Worm (Caenorhabditis elegans) whole organism, L2 larva: ENCODE results near the gene Y17G7B.12.
A peak's percentile ranks its signal among the peaks of the same experiment; 100 is the strongest.

ENCODE experiments used
- C34F6.9 ChIP-seq: fragments of 150-350 bp; optimal IDR thresholded peaks from 2 replicates; lab custom pipeline; 2014; ENCODE audit warnings: missing biosample characterization, missing genetic modification characterization
- F13H6.1 ChIP-seq: sonication (generic microtip); optimal IDR thresholded peaks from 2 replicates; lab custom pipeline; 2016; ENCODE audit warnings: missing genetic modification characterization, missing compliant biosample characterization
- Y55F3AM.14 ChIP-seq: fragments of 200-800 bp; sonication (Bioruptor generic); optimal IDR thresholded peaks from 2 replicates; lab custom pipeline; 2018; ENCODE audit warnings: mild to moderate bottlenecking, missing genetic modification characterization, missing compliant biosample characterization
- alr-1 ChIP-seq: fragments of 150-350 bp; optimal IDR thresholded peaks from 2 replicates; lab custom pipeline; 2014; ENCODE audit warnings: missing biosample characterization, missing genetic modification characterization
- aly-2 ChIP-seq: fragments of 150-350 bp; optimal IDR thresholded peaks from 2 replicates; lab custom pipeline; 2014; ENCODE audit warnings: missing biosample characterization, missing genetic modification characterization
- ama-1 ChIP-seq: fragments of 150-350 bp; optimal IDR thresholded peaks from 2 replicates; lab custom pipeline; 2018; ENCODE audit warnings: inconsistent platforms
- ceh-16 ChIP-seq: fragments of 150-350 bp; optimal IDR thresholded peaks from 2 replicates; lab custom pipeline; 2014; ENCODE audit warnings: missing biosample characterization, missing genetic modification characterization
- ceh-82 ChIP-seq: fragments of 150-350 bp; optimal IDR thresholded peaks from 2 replicates; lab custom pipeline; 2014; ENCODE audit warnings: missing biosample characterization, missing genetic modification characterization
- crh-2 ChIP-seq: sonication (generic microtip); optimal IDR thresholded peaks from 2 replicates; lab custom pipeline; 2017; ENCODE audit warnings: missing biosample characterization, missing genetic modification characterization
- dmd-4 ChIP-seq: sonication (generic microtip); optimal IDR thresholded peaks from 2 replicates; lab custom pipeline; 2017; ENCODE audit warnings: missing biosample characterization, missing genetic modification characterization
- egl-27 ChIP-seq: sonication (generic microtip); optimal IDR thresholded peaks from 3 replicates; lab custom pipeline; 2017; ENCODE audit warnings: missing biosample characterization, missing genetic modification reagents, missing genetic modification characterization
- elt-1 ChIP-seq: fragments of 150-350 bp; optimal IDR thresholded peaks from 2 replicates; lab custom pipeline; 2014; ENCODE audit warnings: missing biosample characterization, missing genetic modification characterization
- elt-3 ChIP-seq: sonication (generic microtip); optimal IDR thresholded peaks from 2 replicates; lab custom pipeline; 2017; ENCODE audit warnings: missing biosample characterization, missing genetic modification characterization
- fos-1 ChIP-seq: fragments of 150-350 bp; optimal IDR thresholded peaks from 2 replicates; lab custom pipeline; 2014; ENCODE audit warnings: missing biosample characterization, missing genetic modification characterization
- gmeb-1 ChIP-seq: fragments of 150-350 bp; optimal IDR thresholded peaks from 2 replicates; lab custom pipeline; 2014; ENCODE audit warnings: missing biosample characterization, missing genetic modification characterization
- lin-13 ChIP-seq: fragments of 150-350 bp; optimal IDR thresholded peaks from 2 replicates; lab custom pipeline; 2014; ENCODE audit warnings: missing biosample characterization, missing genetic modification reagents, missing genetic modification characterization
- lin-39 ChIP-seq: fragments of 150-350 bp; optimal IDR thresholded peaks from 2 replicates; lab custom pipeline; 2014; ENCODE audit warnings: missing biosample characterization, missing genetic modification reagents, missing genetic modification characterization
- lsy-2 ChIP-seq, 2 experiments: fragments of 150-350 bp in 1 of 2; sonication (generic microtip) in 1 of 2; optimal IDR thresholded peaks; 2 replicates each; lab custom pipeline; 2014 to 2017; ENCODE audit warnings: missing biosample characterization in 2 of 2, missing genetic modification characterization in 2 of 2
- mab-5 ChIP-seq: fragments of 150-350 bp; optimal IDR thresholded peaks from 2 replicates; lab custom pipeline; 2014; ENCODE audit warnings: missing biosample characterization, missing genetic modification characterization
- mbf-1 ChIP-seq: sonication (generic microtip); optimal IDR thresholded peaks from 2 replicates; lab custom pipeline; 2017; ENCODE audit warnings: missing biosample characterization, missing genetic modification characterization
- nhr-10 ChIP-seq: sonication (generic microtip); optimal IDR thresholded peaks from 2 replicates; lab custom pipeline; 2017; ENCODE audit warnings: missing biosample characterization, missing genetic modification characterization
- nhr-11 ChIP-seq: fragments of 150-350 bp; optimal IDR thresholded peaks from 2 replicates; lab custom pipeline; 2014; ENCODE audit warnings: missing biosample characterization, missing genetic modification characterization
- nhr-12 ChIP-seq: fragments of 150-350 bp; optimal IDR thresholded peaks from 2 replicates; lab custom pipeline; 2014; ENCODE audit warnings: missing biosample characterization, missing genetic modification characterization
- nhr-129 ChIP-seq: fragments of 150-350 bp; optimal IDR thresholded peaks from 2 replicates; lab custom pipeline; 2014; ENCODE audit warnings: missing biosample characterization, missing genetic modification characterization
- nhr-21 ChIP-seq: fragments of 150-350 bp; optimal IDR thresholded peaks from 2 replicates; lab custom pipeline; 2014; ENCODE audit warnings: missing biosample characterization, missing genetic modification characterization
- nhr-23 ChIP-seq: fragments of 150-350 bp; optimal IDR thresholded peaks from 2 replicates; lab custom pipeline; 2014; ENCODE audit warnings: missing biosample characterization, missing genetic modification reagents, missing genetic modification characterization
- nhr-25 ChIP-seq: fragments of 150-350 bp; sonication (generic microtip); optimal IDR thresholded peaks from 3 replicates; lab custom pipeline; 2014; ENCODE audit warnings: missing biosample characterization, missing genetic modification characterization
- peb-1 ChIP-seq: fragments of 150-350 bp; optimal IDR thresholded peaks from 2 replicates; lab custom pipeline; 2014; ENCODE audit warnings: missing biosample characterization, missing genetic modification characterization
- sem-4 ChIP-seq: fragments of 150-350 bp; optimal IDR thresholded peaks from 2 replicates; lab custom pipeline; 2014; ENCODE audit warnings: missing biosample characterization, missing genetic modification reagents, missing genetic modification characterization
- skn-1 ChIP-seq: sonication (generic microtip); optimal IDR thresholded peaks from 2 replicates; lab custom pipeline; 2017; ENCODE audit warnings: missing biosample characterization, missing genetic modification characterization
- sma-3 ChIP-seq: sonication (generic microtip); optimal IDR thresholded peaks from 2 replicates; lab custom pipeline; 2016; ENCODE audit warnings: missing genetic modification reagents, missing genetic modification characterization, missing compliant biosample characterization
- sma-9 ChIP-seq, 2 experiments: fragments of 150-350 bp in 1 of 2; sonication (generic microtip) in 1 of 2; optimal IDR thresholded peaks; 2 replicates each; lab custom pipeline; 2014 to 2016; ENCODE audit warnings: missing genetic modification characterization in 2 of 2, mild to moderate bottlenecking in 1 of 2, missing biosample characterization in 1 of 2, missing compliant biosample characterization in 1 of 2, missing genetic modification reagents in 1 of 2, moderate library complexity in 1 of 2
- snpc-4 ChIP-seq: fragments of 150-350 bp; optimal IDR thresholded peaks from 2 replicates; lab custom pipeline; 2014; ENCODE audit warnings: missing biosample characterization, missing genetic modification characterization
- unc-39 ChIP-seq: fragments of 150-350 bp; optimal IDR thresholded peaks from 2 replicates; lab custom pipeline; 2014; ENCODE audit warnings: missing biosample characterization, missing genetic modification characterization
- unc-55 ChIP-seq: fragments of 150-350 bp; sonication (generic microtip); optimal IDR thresholded peaks from 3 replicates; lab custom pipeline; 2014; ENCODE audit warnings: missing biosample characterization, missing genetic modification reagents, missing genetic modification characterization
- ztf-1 ChIP-seq: fragments of 200-800 bp; sonication (Bioruptor generic); conservative IDR thresholded peaks from 2 replicates; pipeline ENCODE4 v1.3.6; 2022; ENCODE audit warnings: missing genetic modification characterization, missing compliant biosample characterization
- ztf-11 ChIP-seq: sonication (generic microtip); optimal IDR thresholded peaks from 2 replicates; lab custom pipeline; 2017; ENCODE audit warnings: missing biosample characterization, missing genetic modification characterization
- ztf-4 ChIP-seq: fragments of 150-350 bp; optimal IDR thresholded peaks from 2 replicates; lab custom pipeline; 2014; ENCODE audit warnings: missing biosample characterization, missing genetic modification characterization

The Y17G7B.12 gene

DNA sequence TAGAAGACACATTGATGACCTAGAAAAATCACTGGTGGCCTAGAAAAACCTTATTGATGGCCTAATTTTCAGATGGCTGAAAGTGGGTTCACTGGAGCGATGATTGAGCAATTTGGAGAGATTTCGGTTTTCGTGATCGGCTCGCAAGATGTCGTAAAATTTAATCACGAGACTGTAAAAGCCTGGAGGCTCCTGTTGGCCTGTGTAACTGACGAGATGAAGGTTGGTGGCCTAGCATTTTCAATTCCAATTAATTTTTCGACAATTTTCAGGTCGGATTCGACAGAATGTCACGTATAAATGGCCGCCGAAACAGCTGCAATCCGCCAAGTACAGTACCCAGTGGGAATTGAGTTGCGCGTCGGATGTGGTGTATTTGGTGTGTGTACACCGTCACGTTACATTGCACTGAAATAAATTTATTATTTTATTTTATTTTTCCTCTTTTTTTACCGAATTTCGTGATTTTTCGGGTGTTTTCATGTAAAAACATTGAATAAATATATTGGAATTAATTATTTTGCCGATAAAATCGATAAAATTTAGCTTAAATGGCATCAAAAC lies at the start of gene Y17G7B.12:
TSS of gene Y17G7B.12 (plus strand) at position 547 of the 564 bp plus-strand sequence.
- TF ChIP-seq unc-39: no peak
- peak; percentile 38 to 80 for TF ChIP-seq lsy-2 (tag; optimal IDR thresholded peaks at IDR 0.05; lab: Kevin White, UChicago)
- no peak for TF ChIP-seq ceh-16 (tag; lab: Kevin White, UChicago)
- TF ChIP-seq ztf-1 (GFP tag; lab: Robert Waterston, UW): no peak
- TF ChIP-seq peb-1 (tag; lab: Kevin White, UChicago): no peak
- TF ChIP-seq unc-55 (GFP tag; lab: Kevin White, UChicago): peak; percentile 16
- no peak for TF ChIP-seq sma-3 (GFP tag; lab: Kevin White, UChicago)
- no peak for TF ChIP-seq elt-3 (tag; lab: Kevin White, UChicago)

ce11 chrII:11974048-11974995 lies 49.3 kb upstream of the Y17G7B.12 start:
- TF ChIP-seq mab-5 (tag; lab: Kevin White, UChicago): no peak
- TF ChIP-seq nhr-129 (tag; lab: Kevin White, UChicago): no peak
- TF ChIP-seq dmd-4 (tag; lab: Kevin White, UChicago): no peak
- TF ChIP-seq crh-2 (tag; lab: Kevin White, UChicago): peak; percentile 28
- TF ChIP-seq alr-1 (tag; lab: Kevin White, UChicago): no peak
- no peak for TF ChIP-seq ceh-82 (tag; lab: Kevin White, UChicago)
- TF ChIP-seq nhr-21: no peak
- no peak for TF ChIP-seq sma-9 (GFP tag; optimal IDR thresholded peaks at IDR 0.05; lab: Kevin White, UChicago)
- no peak for TF ChIP-seq sma-9 (tag; optimal IDR thresholded peaks at IDR 0.05; lab: Kevin White, UChicago)
- no peak for TF ChIP-seq nhr-10
- no peak for TF ChIP-seq peb-1 (tag; lab: Kevin White, UChicago)
- no peak for TF ChIP-seq sem-4 (tag; lab: Kevin White, UChicago)
- TF ChIP-seq gmeb-1 (tag; lab: Kevin White, UChicago): peak; percentile 58
- no peak for TF ChIP-seq nhr-12
- TF ChIP-seq elt-1 (tag; lab: Kevin White, UChicago): no peak
- TF ChIP-seq ama-1 (lab: Kevin White, UChicago): peak; percentile 86
- no peak for TF ChIP-seq skn-1
- TF ChIP-seq C34F6.9 (tag; lab: Kevin White, UChicago): peak; percentile 34
- peak; percentile 58 for TF ChIP-seq ztf-4
- peak; percentile 6 for TF ChIP-seq snpc-4 (tag; lab: Kevin White, UChicago)
- peak; percentile 8 for TF ChIP-seq F13H6.1 (tag; lab: Kevin White, UChicago)
- no peak for TF ChIP-seq ceh-16 (tag; lab: Kevin White, UChicago)
- TF ChIP-seq unc-39: no peak
- no peak for TF ChIP-seq ztf-11
- TF ChIP-seq nhr-11: no peak
- no peak for TF ChIP-seq egl-27
- TF ChIP-seq lin-39 (tag; lab: Kevin White, UChicago): no peak
- no peak for TF ChIP-seq mbf-1 (tag; lab: Kevin White, UChicago)
- no peak for TF ChIP-seq nhr-23 (tag; lab: Kevin White, UChicago)
- peak; percentile 80 for TF ChIP-seq fos-1 (tag; lab: Kevin White, UChicago)
- no peak for TF ChIP-seq elt-3 (tag; lab: Kevin White, UChicago)
- TF ChIP-seq aly-2 (tag; lab: Kevin White, UChicago): no peak
- peak; percentile 45 for TF ChIP-seq unc-55 (GFP tag; lab: Kevin White, UChicago)
- peak; percentile 46 for TF ChIP-seq lin-13
- TF ChIP-seq sma-3 (GFP tag; lab: Kevin White, UChicago): peak; percentile 33
- peak; percentile 17 to 57 for TF ChIP-seq lsy-2 (tag; optimal IDR thresholded peaks at IDR 0.05; lab: Kevin White, UChicago)
- peak; percentile 39 for TF ChIP-seq Y55F3AM.14 (GFP tag; lab: Kevin White, UChicago)
- TF ChIP-seq nhr-25 (tag; lab: Kevin White, UChicago): no peak
- TF ChIP-seq ztf-1 (GFP tag; lab: Robert Waterston, UW): 0 out of 2 replicates have a peak, but pooled peaks have one; percentile 82
- TF ChIP-seq, all 48 proteins: peak for 14
